Fruit fly (Drosophila melanogaster) whole organism, embryonic: ENCODE data around the gene CG12301.
A peak's percentile ranks its signal among the peaks of the same experiment; 100 is the strongest.

Source experiments
- Blimp-1 ChIP-seq: fragments of 200-800 bp; sonication (Bioruptor generic); optimal IDR thresholded peaks from 3 replicates; lab custom pipeline; 2018; ENCODE audit warnings: missing biosample characterization, missing genetic modification characterization, mild to moderate bottlenecking, moderate library complexity, missing genetic modification reagents
- Bteb2 ChIP-seq: fragments of 200-800 bp; sonication (Bioruptor generic); optimal IDR thresholded peaks from 2 replicates; lab custom pipeline; 2016; ENCODE audit warnings: missing biosample characterization, missing genetic modification characterization
- CG10147 ChIP-seq: fragments of 200-800 bp; sonication (Bioruptor generic); optimal IDR thresholded peaks from 2 replicates; lab custom pipeline; 2019; ENCODE audit warnings: missing biosample characterization, mild to moderate bottlenecking, missing genetic modification characterization, moderate library complexity
- CG10979 ChIP-seq: fragments of 200-800 bp; sonication (Bioruptor generic); optimal IDR thresholded peaks from 2 replicates; lab custom pipeline; 2018; ENCODE audit warnings: missing biosample characterization, mild to moderate bottlenecking, missing genetic modification characterization, moderate library complexity
- CG14441 ChIP-seq: fragments of 200-800 bp; sonication (Bioruptor generic); IDR thresholded peaks from 2 replicates; pipeline ENCODE4 v1.3.6; 2022; ENCODE audit warnings: missing biosample characterization, missing genetic modification characterization
- CG17328 ChIP-seq: fragments of 200-800 bp; sonication (Bioruptor generic); IDR thresholded peaks from 2 replicates; pipeline ENCODE4 v1.3.6; 2022; ENCODE audit warnings: missing biosample characterization, missing genetic modification characterization
- CG18262 ChIP-seq: fragments of 200-800 bp; optimal IDR thresholded peaks from 3 replicates; lab custom pipeline; 2019; ENCODE audit warnings: missing biosample characterization, mild to moderate bottlenecking, missing genetic modification characterization, moderate library complexity
- CG18599 ChIP-seq: fragments of 200-800 bp; sonication (Bioruptor generic); optimal IDR thresholded peaks from 3 replicates; lab custom pipeline; 2017; ENCODE audit warnings: missing biosample characterization, missing genetic modification characterization, mild to moderate bottlenecking, moderate library complexity, missing genetic modification reagents
- CG2129 ChIP-seq: fragments of 200-800 bp; sonication (Bioruptor generic); IDR thresholded peaks from 2 replicates; pipeline ENCODE4 v1.3.6; 2022; ENCODE audit warnings: missing biosample characterization, missing genetic modification characterization; ENCODE audit not compliant: partially characterized antibody
- CG2712 ChIP-seq: fragments of 200-800 bp; optimal IDR thresholded peaks from 3 replicates; lab custom pipeline; 2019; ENCODE audit warnings: missing biosample characterization, mild to moderate bottlenecking, missing genetic modification characterization, moderate library complexity
- CG30403 ChIP-seq: fragments of 200-800 bp; sonication (Bioruptor generic); optimal IDR thresholded peaks from 3 replicates; lab custom pipeline; 2016; ENCODE audit warnings: missing biosample characterization, missing genetic modification characterization
- CG31224 ChIP-seq: fragments of 200-800 bp; sonication (Bioruptor generic); IDR thresholded peaks from 2 replicates; pipeline ENCODE4 v1.3.6; 2022; ENCODE audit warnings: missing biosample characterization, missing genetic modification characterization
- CG34422 ChIP-seq: fragments of 200-800 bp; sonication (Bioruptor generic); IDR thresholded peaks from 3 replicates; pipeline ENCODE4 v1.3.6; 2022; ENCODE audit warnings: missing biosample characterization, missing genetic modification characterization
- CG43689 ChIP-seq: fragments of 200-800 bp; sonication (Bioruptor generic); IDR thresholded peaks from 2 replicates; pipeline ENCODE4 v1.3.6; 2022; ENCODE audit warnings: missing biosample characterization, missing genetic modification characterization
- D19A ChIP-seq: fragments of 200-800 bp; optimal IDR thresholded peaks from 3 replicates; lab custom pipeline; 2019; ENCODE audit warnings: missing biosample characterization, mild to moderate bottlenecking, missing genetic modification characterization, moderate library complexity
- D19B ChIP-seq: fragments of 200-800 bp; sonication (Bioruptor generic); optimal IDR thresholded peaks from 2 replicates; lab custom pipeline; 2017; ENCODE audit warnings: missing biosample characterization, mild to moderate bottlenecking, missing genetic modification characterization
- Elba2 ChIP-seq: fragments of 200-800 bp; sonication (Bioruptor generic); optimal IDR thresholded peaks from 3 replicates; lab custom pipeline; 2016; ENCODE audit warnings: missing biosample characterization, missing genetic modification characterization
- Ets65A ChIP-seq: fragments of 200-800 bp; sonication (Bioruptor generic); peaks from one replicate; lab custom pipeline; 2016; ENCODE audit warnings: missing biosample characterization, missing genetic modification characterization
- GATAe ChIP-seq: fragments of 200-800 bp; sonication (Bioruptor generic); conservative IDR thresholded peaks from 2 replicates; pipeline ENCODE4 v1.3.6; 2022; ENCODE audit warnings: missing biosample characterization, missing genetic modification characterization
- Jarid2 ChIP-seq: fragments of 200-800 bp; sonication (Bioruptor generic); optimal IDR thresholded peaks from 3 replicates; lab custom pipeline; 2017; ENCODE audit warnings: mild to moderate bottlenecking, missing biosample characterization, missing genetic modification reagents, missing genetic modification characterization
- Med ChIP-seq: fragments of 200-800 bp; sonication (Bioruptor generic); peaks from one replicate; lab custom pipeline; 2016; ENCODE audit warnings: missing biosample characterization, missing genetic modification characterization, mild to moderate bottlenecking, inconsistent platforms, moderate library complexity
- Pdp1 ChIP-seq, 2 experiments: fragments of 200-800 bp; sonication (Bioruptor generic); optimal IDR thresholded peaks; 3 replicates each; lab custom pipeline; 2016; ENCODE audit warnings: missing biosample characterization in 2 of 2, missing genetic modification characterization in 2 of 2, mild to moderate bottlenecking in 1 of 2, moderate library complexity in 1 of 2
- Sox102F ChIP-seq: fragments of 200-800 bp; sonication (Bioruptor generic); optimal IDR thresholded peaks from 2 replicates; lab custom pipeline; 2018; ENCODE audit warnings: missing biosample characterization, mild to moderate bottlenecking, missing genetic modification characterization, moderate library complexity
- Sry-δ ChIP-seq: fragments of 200-800 bp; sonication (Bioruptor generic); optimal IDR thresholded peaks from 2 replicates; lab custom pipeline; 2016; ENCODE audit warnings: missing biosample characterization, missing genetic modification characterization
- Vsx1 ChIP-seq: fragments of 200-800 bp; sonication (Bioruptor generic); optimal IDR thresholded peaks from 2 replicates; lab custom pipeline; 2017; ENCODE audit warnings: missing biosample characterization, mild to moderate bottlenecking, missing genetic modification characterization, missing genetic modification reagents
- ap ChIP-seq: fragments of 200-800 bp; sonication (Bioruptor generic); IDR thresholded peaks from 2 replicates; pipeline ENCODE4 v1.3.6; 2022; ENCODE audit warnings: missing biosample characterization, missing genetic modification characterization
- chinmo ChIP-seq: fragments of 200-800 bp; sonication (Bioruptor generic); IDR thresholded peaks from 4 replicates; pipeline ENCODE4 v1.3.6; 2022; ENCODE audit warnings: missing biosample characterization, missing genetic modification characterization; ENCODE audit not compliant: partially characterized antibody
- cwo ChIP-seq: fragments of 200-800 bp; sonication (Bioruptor generic); optimal IDR thresholded peaks from 3 replicates; lab custom pipeline; 2017; ENCODE audit warnings: missing biosample characterization, missing genetic modification characterization, mild to moderate bottlenecking, moderate library complexity, missing genetic modification reagents
- dmrt99B ChIP-seq: fragments of 200-800 bp; sonication (Bioruptor generic); optimal IDR thresholded peaks from 2 replicates; lab custom pipeline; 2018; ENCODE audit warnings: missing biosample characterization, mild to moderate bottlenecking, missing genetic modification characterization, moderate library complexity
- exex ChIP-seq: fragments of 200-800 bp; sonication (Bioruptor generic); optimal IDR thresholded peaks from 4 replicates; lab custom pipeline; 2018; ENCODE audit warnings: missing biosample characterization, mild to moderate bottlenecking, missing genetic modification characterization, moderate library complexity
- gem ChIP-seq: fragments of 200-800 bp; sonication (Bioruptor generic); optimal IDR thresholded peaks from 2 replicates; lab custom pipeline; 2019; ENCODE audit warnings: missing biosample characterization, mild to moderate bottlenecking, missing genetic modification characterization, moderate library complexity
- grn ChIP-seq: fragments of 200-800 bp; sonication (Bioruptor generic); optimal IDR thresholded peaks from 3 replicates; lab custom pipeline; 2017; ENCODE audit warnings: missing biosample characterization, missing genetic modification characterization
- kni ChIP-seq: fragments of 200-800 bp; sonication (Bioruptor generic); optimal IDR thresholded peaks from 3 replicates; lab custom pipeline; 2017; ENCODE audit warnings: mild to moderate bottlenecking, missing biosample characterization, missing genetic modification reagents, missing genetic modification characterization
- knrl ChIP-seq: fragments of 200-800 bp; sonication (Bioruptor generic); IDR thresholded peaks from 3 replicates; pipeline ENCODE4 v1.3.6; 2022; ENCODE audit warnings: missing biosample characterization, missing genetic modification characterization; ENCODE audit not compliant: partially characterized antibody
- lab ChIP-seq: fragments of 200-800 bp; sonication (Bioruptor generic); optimal IDR thresholded peaks from 3 replicates; lab custom pipeline; 2017; ENCODE audit warnings: missing biosample characterization, missing genetic modification characterization, mild to moderate bottlenecking, moderate library complexity, missing genetic modification reagents
- mirr ChIP-seq: fragments of 200-800 bp; sonication (Bioruptor generic); optimal IDR thresholded peaks from 3 replicates; lab custom pipeline; 2018; ENCODE audit warnings: missing biosample characterization, mild to moderate bottlenecking, missing genetic modification characterization
- ranshi ChIP-seq: fragments of 200-800 bp; sonication (Bioruptor generic); IDR thresholded peaks from 2 replicates; pipeline ENCODE4 v1.3.6; 2022; ENCODE audit warnings: missing biosample characterization, missing genetic modification characterization
- row ChIP-seq: fragments of 200-800 bp; sonication (Bioruptor generic); IDR thresholded peaks from 3 replicates; pipeline ENCODE4 v1.3.6; 2022; ENCODE audit warnings: missing biosample characterization, missing genetic modification characterization
- sens ChIP-seq: fragments of 200-800 bp; sonication (Bioruptor generic); peaks from one replicate; lab custom pipeline; 2016; ENCODE audit warnings: missing biosample characterization, missing genetic modification characterization
- sna ChIP-seq: fragments of 200-800 bp; sonication (Bioruptor generic); IDR thresholded peaks from 2 replicates; pipeline ENCODE4 v1.3.6; 2022; ENCODE audit warnings: missing biosample characterization, missing genetic modification characterization; ENCODE audit not compliant: partially characterized antibody
- sqz ChIP-seq: fragments of 200-800 bp; sonication (Bioruptor generic); optimal IDR thresholded peaks from 3 replicates; lab custom pipeline; 2018; ENCODE audit warnings: missing biosample characterization, mild to moderate bottlenecking, missing genetic modification characterization
- sug ChIP-seq: fragments of 200-800 bp; optimal IDR thresholded peaks from 2 replicates; lab custom pipeline; 2019; ENCODE audit warnings: missing biosample characterization, mild to moderate bottlenecking, missing genetic modification characterization, moderate library complexity
- vfl ChIP-seq: fragments of 200-800 bp; sonication (Bioruptor generic); optimal IDR thresholded peaks from 2 replicates; lab custom pipeline; 2016; ENCODE audit warnings: missing biosample characterization, missing genetic modification characterization

Gene CG12301

DNA sequence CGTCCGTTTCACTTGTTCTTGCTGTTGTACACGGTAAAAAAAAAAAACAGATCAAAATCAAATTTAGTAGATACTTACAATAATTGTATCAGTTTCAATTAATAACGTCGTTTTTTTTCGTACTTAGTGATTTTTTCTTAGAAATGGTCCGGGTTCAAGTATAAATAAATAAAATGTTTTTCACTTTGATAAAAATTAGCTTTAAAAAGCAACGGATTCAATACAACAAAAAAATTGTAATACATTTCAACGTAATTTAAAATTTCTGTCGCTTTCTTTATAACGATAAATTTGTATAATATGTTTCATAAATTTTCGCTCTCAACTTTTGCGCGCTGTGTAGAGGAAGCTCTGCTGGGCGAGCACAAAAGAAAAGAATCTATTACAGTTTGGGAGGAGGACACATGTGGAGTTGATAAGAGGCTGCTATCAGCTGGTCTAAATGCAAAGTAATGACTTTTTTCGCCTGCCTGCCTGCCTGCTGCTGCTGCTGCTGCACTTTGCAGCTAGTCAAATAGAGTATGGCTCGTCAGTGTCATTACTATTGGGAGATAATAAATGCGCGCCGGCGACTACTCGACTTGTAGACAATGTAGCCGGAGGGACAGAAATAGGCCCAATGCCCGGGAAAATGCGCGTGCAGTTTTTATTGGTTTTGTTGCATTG lies 42.6 kb upstream of the CG12301 start (continued):
- no peak for TF ChIP-seq ap
- TF ChIP-seq CG2129 (GFP tag; lab: Robert Waterston, UW): no peak
- peak; percentile 12; the same call in 1 of the 2 replicates for TF ChIP-seq ranshi (GFP tag; lab: Robert Waterston, UW)

- TF ChIP-seq sens (peak; percentile 45), CG10147 (no peak), sna (GFP tag; lab: Robert Waterston, UW) (no peak), knrl (GFP tag; lab: Robert Waterston, UW) (no peak), Pdp1 (GFP tag; optimal IDR thresholded peaks at IDR 0.05; lab: Kevin White, UChicago) (peak in 1 of 2 experiments; percentile 35), dmrt99B (tag; lab: Kevin White, UChicago) (peak; percentile 1), cwo (GFP tag; lab: Kevin White, UChicago) (peak; percentile 84), lab (GFP tag; lab: Kevin White, UChicago) (peak; percentile 2), Med (GFP tag; lab: Kevin White, UChicago) (peak; percentile 21), CG43689 (GFP tag; lab: Robert Waterston, UW) (no peak), CG14441 (GFP tag; lab: Robert Waterston, UW) (0 out of 2 replicates have a peak, but pooled peaks have one; percentile 38), D19B (GFP tag; lab: Kevin White, UChicago) (peak; percentile 61), CG2712 (peak; percentile 6), row (GFP tag; lab: Robert Waterston, UW) (peak; percentile 44; the same call in 2 of the 3 replicates), Jarid2 (GFP tag; lab: Kevin White, UChicago) (no peak), exex (tag; lab: Kevin White, UChicago) (peak; percentile 88), Elba2 (GFP tag; lab: Kevin White, UChicago) (no peak), Bteb2 (GFP tag; lab: Kevin White, UChicago) (no peak), CG17328 (GFP tag; lab: Robert Waterston, UW) (no peak), Ets65A (GFP tag; lab: Kevin White, UChicago) (peak; percentile 40), grn (GFP tag; lab: Kevin White, UChicago) (peak; percentile 86), Vsx1 (GFP tag; lab: Kevin White, UChicago) (peak; percentile 55), sqz (GFP tag; lab: Kevin White, UChicago) (peak; percentile 77), CG18262 (tag; lab: Kevin White, UChicago) (peak; percentile 18), vfl (GFP tag; lab: Kevin White, UChicago) (no peak), Sry-δ (no peak), gem (tag; lab: Kevin White, UChicago) (peak; percentile 22), mirr (peak; percentile 41), kni (no peak), CG30403 (GFP tag; lab: Kevin White, UChicago) (no peak), D19A (tag; lab: Kevin White, UChicago) (peak; percentile 72), GATAe (peak; percentile 63; the same call in 1 of the 2 replicates), CG18599 (GFP tag; lab: Kevin White, UChicago) (peak; percentile 12), CG31224 (GFP tag; lab: Robert Waterston, UW) (no peak), CG34422 (GFP tag; lab: Robert Waterston, UW) (peak; percentile 39; the same call in 1 of the 3 replicates), CG10979 (tag; lab: Kevin White, UChicago) (no peak), chinmo (GFP tag; lab: Robert Waterston, UW) (0 out of 4 replicates have a peak, but pooled peaks have one; percentile 20), sug (tag; lab: Kevin White, UChicago) (peak; percentile 35), Blimp-1 (peak; percentile 1), Sox102F (GFP tag; lab: Kevin White, UChicago) (peak; percentile 35)
Measured at dm6 chr3L:15538582-15539490, 41.8 kb upstream of the CG12301 start.
